Fruit fly (Drosophila melanogaster): Measurements from ENCODE around the gene inaF-C.

inaF-C gene

dm6 chrX:11694959-11695882 is 36.3 kb downstream of the inaF-C start, which contains the start of gene PhKgamma (continued):
- TF ChIP-seq amos (GFP tag; IDR thresholded peaks at IDR 0.05; ENCODE audit: partially characterized antibody) (peak; percentile 97), CG14710 (tag; optimal IDR thresholded peaks at IDR 0.05) (peak; percentile 74), Dp (GFP tag; optimal IDR thresholded peaks at IDR 0.05) (peak; percentile 63), CG15479 (GFP tag; optimal IDR thresholded peaks at IDR 0.05) (peak; percentile 96), cato (GFP tag; optimal IDR thresholded peaks at IDR 0.05; ENCODE audit: borderline replicate concordance) (no peak), CG17385 (GFP tag; optimal IDR thresholded peaks at IDR 0.05) (peak; percentile 74), zfh1 (GFP tag; IDR thresholded peaks at IDR 0.05) (0 out of 3 replicates have a peak, but pooled peaks have one; percentile 15), Awh (GFP tag; IDR thresholded peaks at IDR 0.05) (no peak), caup (GFP tag; optimal IDR thresholded peaks at IDR 0.05; ENCODE audit: severe bottlenecking) (peak; percentile 27), CG8388 (GFP tag; optimal IDR thresholded peaks at IDR 0.05) (no peak)

dm6 chrX:11689669-11690068 is 41.9 kb downstream of the inaF-C start:
- TF ChIP-seq BtbVII (GFP tag; optimal IDR thresholded peaks at IDR 0.05): no peak
- peak; percentile 47; the same call in 1 of the 2 replicates for TF ChIP-seq CG10321 (GFP tag; IDR thresholded peaks at IDR 0.05)
- TF ChIP-seq CG2120 (GFP tag; optimal IDR thresholded peaks at IDR 0.05): no peak
- TF ChIP-seq CG1832 (GFP tag; optimal IDR thresholded peaks at IDR 0.05): peak; percentile 53
- peak in 1 of 2 experiments; percentile 6 for TF ChIP-seq tll (GFP tag; optimal IDR thresholded peaks at IDR 0.05)
- TF ChIP-seq tna (GFP tag; IDR thresholded peaks at IDR 0.05; ENCODE audit: partially characterized antibody): no peak
- peak in 1 of 2 experiments; percentile 20 for TF ChIP-seq Trl (optimal IDR thresholded peaks at IDR 0.05)
- no peak for TF ChIP-seq Trl (GFP tag; optimal IDR thresholded peaks at IDR 0.05)

dm6 chrX:11687666-11688492 is 43.7 kb downstream of the inaF-C start:
- TF ChIP-seq ac (GFP tag; optimal IDR thresholded peaks at IDR 0.05) (no peak), Ets65A (GFP tag) (no peak), odd (GFP tag; optimal IDR thresholded peaks at IDR 0.05) (no peak), repo (GFP tag; optimal IDR thresholded peaks at IDR 0.05) (no peak), CG31224 (GFP tag; IDR thresholded peaks at IDR 0.05) (no peak), grn (GFP tag; optimal IDR thresholded peaks at IDR 0.05) (peak; percentile 90), Optix (GFP tag; IDR thresholded peaks at IDR 0.05) (no peak), nerfin-1 (tag; optimal IDR thresholded peaks at IDR 0.05) (no peak), vfl (GFP tag; optimal IDR thresholded peaks at IDR 0.05) (no peak), Doc3 (GFP tag; IDR thresholded peaks at IDR 0.05; ENCODE audit: partially characterized antibody) (no peak), Nf-YC (tag; optimal IDR thresholded peaks at IDR 0.05) (no peak), Usf (GFP tag; optimal IDR thresholded peaks at IDR 0.05) (no peak), CG10366 (GFP tag; IDR thresholded peaks at IDR 0.05) (no peak), nom (GFP tag; optimal IDR thresholded peaks at IDR 0.05) (peak; percentile 3), CG13894 (tag; optimal IDR thresholded peaks at IDR 0.05) (peak; percentile 72), sug (tag; optimal IDR thresholded peaks at IDR 0.05) (peak; percentile 67), maf-S (GFP tag; optimal IDR thresholded peaks at IDR 0.05) (no peak), usp (GFP tag; optimal IDR thresholded peaks at IDR 0.05) (no peak), mirr (GFP tag; optimal IDR thresholded peaks at IDR 0.05) (peak; percentile 10), C15 (GFP tag; IDR thresholded peaks at IDR 0.05) (no peak), Antp (GFP tag; optimal IDR thresholded peaks at IDR 0.05) (no peak), row (GFP tag; IDR thresholded peaks at IDR 0.05) (no peak), sima (GFP tag; optimal IDR thresholded peaks at IDR 0.05) (no peak), Med (GFP tag) (peak; percentile 33), run (tag; optimal IDR thresholded peaks at IDR 0.05) (no peak), pho (GFP tag; optimal IDR thresholded peaks at IDR 0.05) (no peak), CG9437 (GFP tag; optimal IDR thresholded peaks at IDR 0.05) (no peak)
